Fruit fly (Drosophila melanogaster): ENCODE results near the gene CG4645.
A peak's percentile ranks its signal among the peaks of the same experiment; 100 is the strongest.

CG4645 gene

DNA sequence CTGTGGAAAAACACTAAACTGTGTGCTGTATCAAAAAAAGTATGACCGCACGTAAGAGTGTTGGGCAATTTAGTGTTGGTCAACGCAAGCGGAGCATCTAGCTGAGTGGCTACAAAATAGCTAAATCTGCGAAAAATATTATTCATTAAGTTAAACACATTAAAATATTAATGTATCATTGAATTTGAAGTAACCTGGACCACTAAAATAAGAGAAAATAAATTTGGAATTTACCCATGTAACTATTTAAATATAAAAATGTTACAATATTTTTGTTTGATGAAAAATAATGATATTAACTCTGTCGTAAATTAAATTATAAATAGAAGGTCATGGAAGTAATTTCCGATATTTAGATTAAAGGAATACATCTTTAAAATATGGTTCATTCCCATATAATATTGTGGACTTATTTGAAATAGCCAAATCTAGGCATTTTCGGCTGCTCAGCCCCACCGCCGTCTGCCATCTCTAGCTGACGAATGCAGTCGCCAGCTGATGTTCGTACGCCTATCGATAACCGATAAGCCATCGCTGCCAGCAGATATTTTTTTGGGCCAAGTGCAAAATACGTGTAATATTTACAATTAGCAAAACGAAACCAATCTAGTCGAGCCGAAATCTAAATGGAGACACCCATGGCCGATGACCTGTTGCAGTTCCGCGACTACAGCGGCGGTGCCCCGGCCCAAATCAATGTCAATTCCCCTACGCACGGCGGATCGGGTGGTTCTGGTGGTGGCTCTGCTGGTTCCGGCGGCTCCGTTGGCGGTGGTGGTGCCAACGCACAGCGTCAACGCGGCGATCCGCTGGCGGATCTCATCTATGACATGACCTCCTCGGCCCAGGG lies at the start of gene CG4645, which contains the start of gene Brms1:
CG4645 (plus strand) TSS at position 377 of the 850 bp plus-strand sequence.
Brms1 (minus strand) TSS at position 46 of the 850 bp plus-strand sequence.
- TF ChIP-seq Hr4 (GFP tag; optimal IDR thresholded peaks at IDR 0.05) (peak; percentile 31), Sox102F (GFP tag; optimal IDR thresholded peaks at IDR 0.05) (no peak), CG34406 (GFP tag; optimal IDR thresholded peaks at IDR 0.05) (peak; percentile 29), Ets21C (GFP tag; optimal IDR thresholded peaks at IDR 0.05) (peak; percentile 33), Ets96B (tag; optimal IDR thresholded peaks at IDR 0.05) (peak; percentile 15), Blimp-1 (GFP tag; optimal IDR thresholded peaks at IDR 0.05) (no peak), net (GFP tag; optimal IDR thresholded peaks at IDR 0.05) (no peak), OdsH (GFP tag; optimal IDR thresholded peaks at IDR 0.05) (peak; percentile 57), CG7368 (GFP tag; optimal IDR thresholded peaks at IDR 0.05) (no peak), pdm3 (GFP tag; optimal IDR thresholded peaks at IDR 0.05) (peak; percentile 58), Eip75B (GFP tag; optimal IDR thresholded peaks at IDR 0.05) (peak; percentile 9), CG6163 (GFP tag; IDR thresholded peaks at IDR 0.05) (no peak), CG16779 (tag; optimal IDR thresholded peaks at IDR 0.05) (no peak), Sox15 (GFP tag; optimal IDR thresholded peaks at IDR 0.05) (peak; percentile 22), CG6276 (GFP tag; optimal IDR thresholded peaks at IDR 0.05) (no peak), salr (GFP tag; optimal IDR thresholded peaks at IDR 0.05) (peak in 1 of 2 experiments; percentile 56), ss (GFP tag; optimal IDR thresholded peaks at IDR 0.05) (peak in 1 of 2 experiments; percentile 33), Sox14 (GFP tag; optimal IDR thresholded peaks at IDR 0.05) (peak; percentile 9), Hr39 (GFP tag; optimal IDR thresholded peaks at IDR 0.05) (peak; percentile 31), Eip93F (GFP tag; optimal IDR thresholded peaks at IDR 0.05) (no peak), fd59A (GFP tag; optimal IDR thresholded peaks at IDR 0.05) (peak; percentile 33), CG6808 (GFP tag; optimal IDR thresholded peaks at IDR 0.05) (peak; percentile 38), Gug (GFP tag; IDR thresholded peaks at IDR 0.05) (no peak), CG8119 (GFP tag; IDR thresholded peaks at IDR 0.05) (no peak), Hr38 (GFP tag; optimal IDR thresholded peaks at IDR 0.05) (no peak), CG9139 (GFP tag; optimal IDR thresholded peaks at IDR 0.05) (no peak), CG8319 (GFP tag; optimal IDR thresholded peaks at IDR 0.05) (peak; percentile 16), CG6854 (GFP tag; optimal IDR thresholded peaks at IDR 0.05) (no peak), vri (GFP tag; optimal IDR thresholded peaks at IDR 0.05) (no peak), Eip78C (GFP tag) (peak; percentile 79), spab (GFP tag; optimal IDR thresholded peaks at IDR 0.05) (no peak), cyc (GFP tag; optimal IDR thresholded peaks at IDR 0.05) (peak; percentile 51), dsx (GFP tag; optimal IDR thresholded peaks at IDR 0.05; ENCODE audit: poor library complexity, severe bottlenecking) (no peak), Smox (GFP tag; optimal IDR thresholded peaks at IDR 0.05) (peak; percentile 26), achi (GFP tag; optimal IDR thresholded peaks at IDR 0.05) (peak; percentile 30), CG11762 (GFP tag; optimal IDR thresholded peaks at IDR 0.05; ENCODE audit: insufficient read depth) (peak; percentile 34), eg (GFP tag; IDR thresholded peaks at IDR 0.05) (0 out of 3 replicates have a peak, but pooled peaks have one; percentile 15), CG31627 (GFP tag; optimal IDR thresholded peaks at IDR 0.05) (peak; percentile 47), CG4318 (GFP tag; optimal IDR thresholded peaks at IDR 0.05) (peak; percentile 18), CG3032 (tag; optimal IDR thresholded peaks at IDR 0.05) (peak; percentile 44), CG32006 (GFP tag; optimal IDR thresholded peaks at IDR 0.05) (peak; percentile 58), CG3919 (GFP tag; optimal IDR thresholded peaks at IDR 0.05) (peak; percentile 48), svp (GFP tag) (peak; percentile 76), fkh (GFP tag; optimal IDR thresholded peaks at IDR 0.05) (peak; percentile 7), CG10669 (GFP tag; optimal IDR thresholded peaks at IDR 0.05) (peak; percentile 1), CG8632 (GFP tag; optimal IDR thresholded peaks at IDR 0.05) (peak; percentile 18), CG15336 (GFP tag; IDR thresholded peaks at IDR 0.05) (no peak), CG6792 (GFP tag; optimal IDR thresholded peaks at IDR 0.05) (peak; percentile 32), dac (GFP tag; optimal IDR thresholded peaks at IDR 0.05) (no peak), fd85E (GFP tag; optimal IDR thresholded peaks at IDR 0.05) (no peak)
